Fruit fly (Drosophila melanogaster) whole organism, embryonic: Measurements from ENCODE around the gene Cyp9f2.

ENCODE experiments used
- B-H1 ChIP-seq: fragments of 200-800 bp; sonication (Bioruptor generic); IDR thresholded peaks from 3 replicates; pipeline ENCODE4 v1.3.6; 2022; ENCODE audit warnings: missing biosample characterization, missing genetic modification characterization
- CG10462 ChIP-seq: fragments of 200-800 bp; sonication (Bioruptor generic); optimal IDR thresholded peaks from 2 replicates; lab custom pipeline; 2016; ENCODE audit warnings: missing biosample characterization, missing genetic modification characterization
- CG12104 ChIP-seq: fragments of 200-800 bp; sonication (Bioruptor generic); optimal IDR thresholded peaks from 3 replicates; lab custom pipeline; 2016; ENCODE audit warnings: missing biosample characterization, missing genetic modification characterization
- CG14710 ChIP-seq: fragments of 200-800 bp; sonication (Bioruptor generic); optimal IDR thresholded peaks from 3 replicates; lab custom pipeline; 2019; ENCODE audit warnings: missing biosample characterization, mild to moderate bottlenecking, missing genetic modification characterization, moderate library complexity
- CG14860 ChIP-seq: fragments of 200-800 bp; sonication (Bioruptor generic); IDR thresholded peaks from 3 replicates; pipeline ENCODE4 v1.3.6; 2022; ENCODE audit warnings: missing biosample characterization, missing genetic modification characterization; ENCODE audit not compliant: partially characterized antibody
- CG17361 ChIP-seq: fragments of 200-800 bp; sonication (Bioruptor generic); IDR thresholded peaks from 3 replicates; pipeline ENCODE4 v1.3.6; 2022; ENCODE audit warnings: missing biosample characterization, missing genetic modification characterization
- CG18599 ChIP-seq: fragments of 200-800 bp; sonication (Bioruptor generic); optimal IDR thresholded peaks from 3 replicates; lab custom pipeline; 2017; ENCODE audit warnings: missing biosample characterization, missing genetic modification characterization, mild to moderate bottlenecking, moderate library complexity, missing genetic modification reagents
- CG2678 ChIP-seq: fragments of 200-800 bp; sonication (Bioruptor generic); optimal IDR thresholded peaks from 3 replicates; lab custom pipeline; 2019; ENCODE audit warnings: missing biosample characterization, mild to moderate bottlenecking, missing genetic modification characterization, moderate library complexity
- CG33557 ChIP-seq: fragments of 200-800 bp; sonication (Bioruptor generic); optimal IDR thresholded peaks from 2 replicates; lab custom pipeline; 2019; ENCODE audit warnings: missing biosample characterization, mild to moderate bottlenecking, missing genetic modification characterization, moderate library complexity
- CG6175 ChIP-seq: fragments of 200-800 bp; sonication (Bioruptor generic); IDR thresholded peaks from 3 replicates; pipeline ENCODE4 v1.3.6; 2022; ENCODE audit warnings: missing biosample characterization, missing genetic modification characterization
- CG8388 ChIP-seq: fragments of 200-800 bp; sonication (Bioruptor generic); optimal IDR thresholded peaks from 2 replicates; lab custom pipeline; 2019; ENCODE audit warnings: missing biosample characterization, mild to moderate bottlenecking, missing genetic modification characterization, moderate library complexity
- CG9437 ChIP-seq: fragments of 200-800 bp; sonication (Bioruptor generic); optimal IDR thresholded peaks from 2 replicates; lab custom pipeline; 2018; ENCODE audit warnings: missing biosample characterization, mild to moderate bottlenecking, missing genetic modification characterization
- CG9727 ChIP-seq: fragments of 200-800 bp; sonication (Bioruptor generic); optimal IDR thresholded peaks from 3 replicates; lab custom pipeline; 2017; ENCODE audit warnings: missing biosample characterization, mild to moderate bottlenecking, missing genetic modification characterization
- Camta ChIP-seq: fragments of 200-800 bp; sonication (Bioruptor generic); optimal IDR thresholded peaks from 2 replicates; lab custom pipeline; 2016; ENCODE audit warnings: missing biosample characterization, missing genetic modification characterization
- CrebB ChIP-seq: fragments of 200-800 bp; sonication (Bioruptor generic); optimal IDR thresholded peaks from 3 replicates; lab custom pipeline; 2018; ENCODE audit warnings: missing biosample characterization, mild to moderate bottlenecking, missing genetic modification characterization
- D19A ChIP-seq: fragments of 200-800 bp; optimal IDR thresholded peaks from 3 replicates; lab custom pipeline; 2019; ENCODE audit warnings: missing biosample characterization, mild to moderate bottlenecking, missing genetic modification characterization, moderate library complexity
- Dbx ChIP-seq: fragments of 200-800 bp; sonication (Bioruptor generic); IDR thresholded peaks from 3 replicates; pipeline ENCODE4 v1.3.6; 2022; ENCODE audit warnings: missing biosample characterization, missing genetic modification characterization
- Deaf1 ChIP-seq: fragments of 200-800 bp; optimal IDR thresholded peaks from 3 replicates; lab custom pipeline; 2019; ENCODE audit warnings: missing biosample characterization, mild to moderate bottlenecking, missing genetic modification characterization, moderate library complexity
- Dek ChIP-seq: fragments of 200-800 bp; sonication (Bioruptor generic); optimal IDR thresholded peaks from 3 replicates; lab custom pipeline; 2019; ENCODE audit warnings: missing biosample characterization, mild to moderate bottlenecking, missing genetic modification characterization, moderate library complexity
- Fer1 ChIP-seq: fragments of 200-800 bp; sonication (Bioruptor generic); optimal IDR thresholded peaks from 2 replicates; lab custom pipeline; 2017; ENCODE audit warnings: missing biosample characterization, mild to moderate bottlenecking, missing genetic modification characterization
- HLH4C ChIP-seq: fragments of 200-800 bp; sonication (Bioruptor generic); IDR thresholded peaks from 3 replicates; pipeline ENCODE4 v1.3.6; 2022; ENCODE audit warnings: missing biosample characterization, missing genetic modification characterization; ENCODE audit not compliant: partially characterized antibody
- Hand ChIP-seq: fragments of 200-800 bp; sonication (Bioruptor generic); optimal IDR thresholded peaks from 2 replicates; lab custom pipeline; 2017; ENCODE audit warnings: mild to moderate bottlenecking, missing biosample characterization, missing genetic modification reagents, missing genetic modification characterization
- MBD-R2 ChIP-seq: fragments of 200-800 bp; sonication (Bioruptor generic); IDR thresholded peaks from 2 replicates; pipeline ENCODE4 v1.3.6; 2022; ENCODE audit warnings: missing biosample characterization, missing genetic modification characterization
- Max ChIP-seq: fragments of 200-800 bp; sonication (Bioruptor generic); optimal IDR thresholded peaks from 2 replicates; lab custom pipeline; 2016; ENCODE audit warnings: missing biosample characterization, mild to moderate bottlenecking, missing genetic modification characterization
- Mrtf ChIP-seq: fragments of 200-800 bp; sonication (Bioruptor generic); IDR thresholded peaks from 3 replicates; pipeline ENCODE4 v1.3.6; 2022; ENCODE audit warnings: missing biosample characterization, missing genetic modification characterization
- Neu2 ChIP-seq: fragments of 200-800 bp; sonication (Bioruptor generic); optimal IDR thresholded peaks from 3 replicates; lab custom pipeline; 2016; ENCODE audit warnings: missing biosample characterization, missing genetic modification characterization, borderline replicate concordance
- Nf-YC ChIP-seq: fragments of 200-800 bp; optimal IDR thresholded peaks from 3 replicates; lab custom pipeline; 2019; ENCODE audit warnings: missing biosample characterization, mild to moderate bottlenecking, missing genetic modification characterization, moderate library complexity
- Pdp1 ChIP-seq, 2 experiments: fragments of 200-800 bp; sonication (Bioruptor generic); optimal IDR thresholded peaks; 3 replicates each; lab custom pipeline; 2016; ENCODE audit warnings: missing biosample characterization in 2 of 2, missing genetic modification characterization in 2 of 2, mild to moderate bottlenecking in 1 of 2, moderate library complexity in 1 of 2
- Spps ChIP-seq: fragments of 200-800 bp; sonication (Bioruptor generic); optimal IDR thresholded peaks from 2 replicates; lab custom pipeline; 2018; ENCODE audit warnings: missing biosample characterization, mild to moderate bottlenecking, missing genetic modification characterization
- az2 ChIP-seq: fragments of 200-800 bp; sonication (Bioruptor generic); optimal IDR thresholded peaks from 3 replicates; lab custom pipeline; 2016; ENCODE audit warnings: missing biosample characterization, missing genetic modification characterization
- cas ChIP-seq: fragments of 200-800 bp; sonication (Bioruptor generic); IDR thresholded peaks from 2 replicates; pipeline ENCODE4 v1.3.6; 2022; ENCODE audit warnings: missing biosample characterization, missing genetic modification characterization
- chinmo ChIP-seq: fragments of 200-800 bp; sonication (Bioruptor generic); IDR thresholded peaks from 4 replicates; pipeline ENCODE4 v1.3.6; 2022; ENCODE audit warnings: missing biosample characterization, missing genetic modification characterization; ENCODE audit not compliant: partially characterized antibody
- dmrt99B ChIP-seq: fragments of 200-800 bp; sonication (Bioruptor generic); optimal IDR thresholded peaks from 2 replicates; lab custom pipeline; 2018; ENCODE audit warnings: missing biosample characterization, mild to moderate bottlenecking, missing genetic modification characterization, moderate library complexity
- fru ChIP-seq: fragments of >200 bp; optimal IDR thresholded peaks from 2 replicates; lab custom pipeline; 2017
- gce ChIP-seq: fragments of 200-800 bp; sonication (Bioruptor generic); IDR thresholded peaks from 3 replicates; pipeline ENCODE4 v1.3.6; 2022; ENCODE audit warnings: missing biosample characterization, missing genetic modification characterization
- gem ChIP-seq: fragments of 200-800 bp; sonication (Bioruptor generic); optimal IDR thresholded peaks from 2 replicates; lab custom pipeline; 2019; ENCODE audit warnings: missing biosample characterization, mild to moderate bottlenecking, missing genetic modification characterization, moderate library complexity
- ind ChIP-seq: fragments of 200-800 bp; sonication (Bioruptor generic); optimal IDR thresholded peaks from 3 replicates; lab custom pipeline; 2016; ENCODE audit warnings: missing biosample characterization, missing genetic modification characterization
- lmd ChIP-seq: fragments of 200-800 bp; sonication (Bioruptor generic); IDR thresholded peaks from 2 replicates; pipeline ENCODE4 v1.3.6; 2022; ENCODE audit warnings: missing biosample characterization, missing genetic modification characterization
- nau ChIP-seq: fragments of 200-800 bp; sonication (Bioruptor generic); optimal IDR thresholded peaks from 3 replicates; lab custom pipeline; 2017; ENCODE audit warnings: missing biosample characterization, mild to moderate bottlenecking, missing genetic modification characterization, missing genetic modification reagents
- odd ChIP-seq: fragments of 200-800 bp; sonication (Bioruptor generic); optimal IDR thresholded peaks from 2 replicates; lab custom pipeline; 2017; ENCODE audit warnings: missing biosample characterization, mild to moderate bottlenecking, missing genetic modification characterization
- phol ChIP-seq: fragments of 200-800 bp; sonication (Bioruptor generic); optimal IDR thresholded peaks from 3 replicates; lab custom pipeline; 2018; ENCODE audit warnings: missing biosample characterization, mild to moderate bottlenecking, missing genetic modification characterization, moderate library complexity
- scrt ChIP-seq: fragments of 200-800 bp; sonication (Bioruptor generic); optimal IDR thresholded peaks from 2 replicates; lab custom pipeline; 2018; ENCODE audit warnings: missing biosample characterization, mild to moderate bottlenecking, missing genetic modification characterization, moderate library complexity
- sens ChIP-seq: fragments of 200-800 bp; sonication (Bioruptor generic); peaks from one replicate; lab custom pipeline; 2016; ENCODE audit warnings: missing biosample characterization, missing genetic modification characterization
- sqz ChIP-seq: fragments of 200-800 bp; sonication (Bioruptor generic); optimal IDR thresholded peaks from 3 replicates; lab custom pipeline; 2018; ENCODE audit warnings: missing biosample characterization, mild to moderate bottlenecking, missing genetic modification characterization
- tio ChIP-seq: fragments of 200-800 bp; sonication (Bioruptor generic); optimal IDR thresholded peaks from 2 replicates; lab custom pipeline; 2017; ENCODE audit warnings: missing biosample characterization, missing genetic modification characterization, inconsistent platforms
- tup ChIP-seq: fragments of 200-800 bp; sonication (Bioruptor generic); optimal IDR thresholded peaks from 2 replicates; lab custom pipeline; 2016; ENCODE audit warnings: missing biosample characterization, mild to moderate bottlenecking, missing genetic modification characterization, moderate library complexity
- twi ChIP-seq: fragments of 200-800 bp; optimal IDR thresholded peaks from 2 replicates; lab custom pipeline; 2019; ENCODE audit warnings: missing biosample characterization, mild to moderate bottlenecking, missing genetic modification characterization, moderate library complexity

The Cyp9f2 gene

DNA sequence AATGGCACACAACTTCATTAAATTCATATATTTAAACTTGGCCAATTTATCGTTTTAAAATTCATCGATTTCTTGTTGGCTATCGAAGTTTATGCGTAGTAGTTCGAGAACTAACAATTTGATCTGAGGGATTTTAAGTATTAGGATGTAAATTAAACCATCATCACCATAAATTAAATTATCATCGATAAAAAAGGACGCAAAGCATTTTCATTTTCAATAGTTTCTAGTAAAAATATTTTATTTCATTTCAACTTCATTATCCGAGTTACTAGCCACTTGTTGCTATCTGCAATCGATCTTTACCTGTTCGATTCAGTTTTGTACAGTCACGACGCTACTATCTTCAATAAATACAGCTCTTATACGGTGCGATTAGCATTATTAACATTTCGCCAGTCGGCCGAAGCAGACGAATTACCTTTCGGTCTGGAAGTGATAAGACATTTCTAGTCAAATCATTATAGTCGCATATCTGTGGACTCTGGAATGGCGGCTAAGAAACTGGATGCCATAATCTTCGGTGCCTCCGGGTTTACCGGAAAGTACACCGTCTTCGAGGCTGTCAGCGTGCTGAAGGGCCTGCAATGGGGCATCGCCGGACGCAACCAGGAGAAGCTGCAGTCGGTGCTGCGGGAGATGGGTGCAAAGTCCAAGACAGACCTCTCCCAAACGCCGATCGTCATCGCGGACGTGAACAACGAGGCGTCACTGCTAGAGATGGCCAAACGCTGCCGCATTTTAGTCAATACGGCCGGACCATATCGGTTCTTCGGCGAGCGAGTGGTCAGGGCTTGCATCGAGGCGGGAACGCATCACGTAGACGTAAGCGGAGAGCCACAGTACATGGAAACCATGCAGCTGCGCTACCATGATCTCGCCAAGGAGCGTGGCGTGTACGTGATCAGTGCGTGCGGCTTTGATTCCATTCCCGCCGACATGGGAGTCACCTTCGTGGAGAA is 688 bp upstream of the Cyp9f2 start, which contains the start of gene CG5167 (continued):
- TF ChIP-seq twi (no peak), sens (GFP tag; lab: Kevin White, UChicago) (peak; percentile 89), Deaf1 (tag; lab: Kevin White, UChicago) (peak; percentile 50), CG12104 (GFP tag; lab: Kevin White, UChicago) (peak; percentile 36), Mrtf (GFP tag; lab: Robert Waterston, UW) (no peak), Fer1 (peak; percentile 58), D19A (tag; lab: Kevin White, UChicago) (peak; percentile 51), CG2678 (peak; percentile 61), scrt (GFP tag; lab: Kevin White, UChicago) (peak; percentile 27), CG8388 (peak; percentile 24), CG14860 (GFP tag; lab: Robert Waterston, UW) (no peak), lmd (peak; percentile 16; the same call in 1 of the 2 replicates), CG9727 (GFP tag; lab: Kevin White, UChicago) (peak; percentile 59), HLH4C (peak; percentile 39; the same call in 2 of the 3 replicates), cas (GFP tag; lab: Robert Waterston, UW) (no peak), Pdp1 (GFP tag; optimal IDR thresholded peaks at IDR 0.05; lab: Kevin White, UChicago) (peak in 1 of 2 experiments; percentile 16), Hand (no peak), Dek (peak; percentile 47), nau (GFP tag; lab: Kevin White, UChicago) (no peak), chinmo (0 out of 4 replicates have a peak, but pooled peaks have one; percentile 25), MBD-R2 (GFP tag; lab: Robert Waterston, UW) (peak; percentile 21; the same call in 1 of the 2 replicates), Spps (tag; lab: Kevin White, UChicago) (no peak), gem (tag; lab: Kevin White, UChicago) (peak; percentile 78), tio (GFP tag; lab: Kevin White, UChicago) (no peak), CG6175 (GFP tag; lab: Robert Waterston, UW) (no peak), gce (GFP tag; lab: Robert Waterston, UW) (0 out of 3 replicates have a peak, but pooled peaks have one; percentile 30), az2 (GFP tag; lab: Kevin White, UChicago) (peak; percentile 37), CG10462 (GFP tag; lab: Kevin White, UChicago) (no peak), CG33557 (GFP tag; lab: Kevin White, UChicago) (peak; percentile 19), Max (GFP tag; lab: Kevin White, UChicago) (peak; percentile 43), fru (lab: Kevin White, UChicago) (no peak), CG17361 (GFP tag; lab: Robert Waterston, UW) (peak; percentile 38; the same call in 1 of the 3 replicates), phol (tag; lab: Kevin White, UChicago) (peak; percentile 48), CG18599 (GFP tag; lab: Kevin White, UChicago) (peak; percentile 67), ind (GFP tag; lab: Kevin White, UChicago) (peak; percentile 27), Neu2 (GFP tag; lab: Kevin White, UChicago) (no peak), CG14710 (tag; lab: Kevin White, UChicago) (peak; percentile 51), CG9437 (GFP tag; lab: Kevin White, UChicago) (peak; percentile 85), B-H1 (GFP tag; lab: Robert Waterston, UW) (peak; percentile 11; the same call in 1 of the 3 replicates), Dbx (no peak), odd (peak; percentile 3), sqz (GFP tag; lab: Kevin White, UChicago) (peak; percentile 2), dmrt99B (tag; lab: Kevin White, UChicago) (no peak), Camta (peak; percentile 32), tup (GFP tag; lab: Kevin White, UChicago) (no peak), Nf-YC (peak; percentile 8), CrebB (peak; percentile 31)
